Fruit fly (Drosophila melanogaster) whole organism, wandering third instar larva: Measurements from ENCODE around the gene CG11634.

Experiments
- Vsx2 ChIP-seq: fragments of 200-300, 225-300 bp; sonication (Bioruptor generic); optimal IDR thresholded peaks from 2 replicates; lab custom pipeline; 2018; ENCODE audit warnings: missing biosample characterization, missing genetic modification characterization; ENCODE audit not compliant: partially characterized antibody
- ey ChIP-seq: fragments of 200-800 bp; sonication (Bioruptor generic); optimal IDR thresholded peaks from 2 replicates; lab custom pipeline; 2016; ENCODE audit warnings: missing biosample characterization, missing genetic modification characterization
- jim ChIP-seq: fragments of 175-275, 200-325 bp; sonication (Bioruptor generic); optimal IDR thresholded peaks from 2 replicates; lab custom pipeline; 2016; ENCODE audit warnings: missing biosample characterization, mild to moderate bottlenecking, missing genetic modification characterization
- tai ChIP-seq: sonication (Bioruptor generic); optimal IDR thresholded peaks from 2 replicates; lab custom pipeline; 2016; ENCODE audit warnings: missing biosample characterization, missing genetic modification characterization
- usp ChIP-seq: fragments of >200 bp; optimal IDR thresholded peaks from 2 replicates; lab custom pipeline; 2017; ENCODE audit warnings: missing biosample characterization, missing genetic modification characterization

- TF ChIP-seq ey (GFP tag; lab: Kevin White, UChicago) (peak; percentile 80), tai (GFP tag; lab: Kevin White, UChicago) (no peak), usp (GFP tag; lab: Kevin White, UChicago) (no peak), Vsx2 (no peak), jim (GFP tag; lab: Kevin White, UChicago) (no peak)
Observed at dm6 chr2L:21867040-21867981, 48.8 kb upstream of the CG11634 start.
